Fruit fly (Drosophila melanogaster) whole organism, embryonic: ENCODE data around the gene CG42693.

Experiments
- B-H1 ChIP-seq: fragments of 200-800 bp; sonication (Bioruptor generic); IDR thresholded peaks from 3 replicates; pipeline ENCODE4 v1.3.6; 2022; ENCODE audit warnings: missing biosample characterization, missing genetic modification characterization
- BEAF-32 ChIP-seq: fragments of 200-800 bp; sonication (Bioruptor generic); optimal IDR thresholded peaks from 3 replicates; lab custom pipeline; 2017; ENCODE audit warnings: missing biosample characterization, missing genetic modification characterization, mild to moderate bottlenecking, moderate library complexity, missing genetic modification reagents
- CG10431 ChIP-seq: fragments of 200-800 bp; sonication (Bioruptor generic); optimal IDR thresholded peaks from 3 replicates; lab custom pipeline; 2018; ENCODE audit warnings: missing biosample characterization, mild to moderate bottlenecking, missing genetic modification characterization
- CG11695 ChIP-seq: fragments of 200-800 bp; sonication (Bioruptor generic); IDR thresholded peaks from 3 replicates; pipeline ENCODE4 v1.3.6; 2022; ENCODE audit warnings: missing biosample characterization, missing genetic modification characterization
- CG12391 ChIP-seq: fragments of 200-800 bp; sonication (Bioruptor generic); optimal IDR thresholded peaks from 3 replicates; lab custom pipeline; 2018; ENCODE audit warnings: missing biosample characterization, mild to moderate bottlenecking, missing genetic modification characterization, moderate library complexity
- CG13775 ChIP-seq: fragments of 200-800 bp; sonication (Bioruptor generic); optimal IDR thresholded peaks from 3 replicates; lab custom pipeline; 2017; ENCODE audit warnings: missing biosample characterization, mild to moderate bottlenecking, missing genetic modification characterization
- CG14441 ChIP-seq: fragments of 200-800 bp; sonication (Bioruptor generic); IDR thresholded peaks from 2 replicates; pipeline ENCODE4 v1.3.6; 2022; ENCODE audit warnings: missing biosample characterization, missing genetic modification characterization
- CG15514 ChIP-seq: fragments of 200-800 bp; sonication (Bioruptor generic); optimal IDR thresholded peaks from 3 replicates; lab custom pipeline; 2017; ENCODE audit warnings: missing biosample characterization, missing genetic modification characterization, mild to moderate bottlenecking, moderate library complexity, missing genetic modification reagents
- CG16779 ChIP-seq: fragments of 200-800 bp; sonication (Bioruptor generic); IDR thresholded peaks from 2 replicates; pipeline ENCODE4 v1.3.6; 2022; ENCODE audit warnings: missing biosample characterization, missing genetic modification characterization
- CG18764 ChIP-seq: fragments of 200-800 bp; sonication (Bioruptor generic); optimal IDR thresholded peaks from 3 replicates; lab custom pipeline; 2016; ENCODE audit warnings: missing biosample characterization, missing genetic modification characterization
- CG2116 ChIP-seq: fragments of 200-800 bp; sonication (Bioruptor generic); optimal IDR thresholded peaks from 3 replicates; lab custom pipeline; 2018; ENCODE audit warnings: missing biosample characterization, mild to moderate bottlenecking, missing genetic modification characterization
- CG31365 ChIP-seq: fragments of 200-800 bp; sonication (Bioruptor generic); optimal IDR thresholded peaks from 2 replicates; lab custom pipeline; 2018; ENCODE audit warnings: missing biosample characterization, mild to moderate bottlenecking, missing genetic modification characterization
- CG33213 ChIP-seq: fragments of 200-800 bp; sonication (Bioruptor generic); optimal IDR thresholded peaks from 3 replicates; lab custom pipeline; 2016; ENCODE audit warnings: missing biosample characterization, missing genetic modification characterization
- CG3995 ChIP-seq: fragments of 200-800 bp; sonication (Bioruptor generic); optimal IDR thresholded peaks from 3 replicates; lab custom pipeline; 2016; ENCODE audit warnings: missing biosample characterization, missing genetic modification characterization
- CG4707 ChIP-seq: fragments of 200-800 bp; sonication (Bioruptor generic); optimal IDR thresholded peaks from 2 replicates; lab custom pipeline; 2018; ENCODE audit warnings: missing biosample characterization, mild to moderate bottlenecking, missing genetic modification characterization, moderate library complexity
- CG8089 ChIP-seq: fragments of 200-800 bp; sonication (Bioruptor generic); optimal IDR thresholded peaks from 3 replicates; lab custom pipeline; 2016; ENCODE audit warnings: missing biosample characterization, missing genetic modification characterization
- CG8388 ChIP-seq: fragments of 200-800 bp; sonication (Bioruptor generic); optimal IDR thresholded peaks from 2 replicates; lab custom pipeline; 2019; ENCODE audit warnings: missing biosample characterization, mild to moderate bottlenecking, missing genetic modification characterization, moderate library complexity
- CG9437 ChIP-seq: fragments of 200-800 bp; sonication (Bioruptor generic); optimal IDR thresholded peaks from 2 replicates; lab custom pipeline; 2018; ENCODE audit warnings: missing biosample characterization, mild to moderate bottlenecking, missing genetic modification characterization
- CG9817 ChIP-seq: fragments of 200-800 bp; sonication (Bioruptor generic); optimal IDR thresholded peaks from 2 replicates; lab custom pipeline; 2018; ENCODE audit warnings: missing biosample characterization, mild to moderate bottlenecking, missing genetic modification characterization, moderate library complexity
- Dp ChIP-seq: fragments of 200-800 bp; sonication (Bioruptor generic); optimal IDR thresholded peaks from 2 replicates; lab custom pipeline; 2018; ENCODE audit warnings: missing biosample characterization, mild to moderate bottlenecking, missing genetic modification characterization, moderate library complexity
- E2f2 ChIP-seq: fragments of 200-800 bp; sonication (Bioruptor generic); IDR thresholded peaks from 2 replicates; pipeline ENCODE4 v1.3.6; 2022; ENCODE audit warnings: missing biosample characterization, missing genetic modification characterization
- Ets97D ChIP-seq: fragments of 200-800 bp; sonication (Bioruptor generic); optimal IDR thresholded peaks from 3 replicates; lab custom pipeline; 2016; ENCODE audit warnings: missing biosample characterization, missing genetic modification characterization
- Jarid2 ChIP-seq: fragments of 200-800 bp; sonication (Bioruptor generic); optimal IDR thresholded peaks from 3 replicates; lab custom pipeline; 2017; ENCODE audit warnings: mild to moderate bottlenecking, missing biosample characterization, missing genetic modification reagents, missing genetic modification characterization
- Oaz ChIP-seq: fragments of 200-800 bp; sonication (Bioruptor generic); IDR thresholded peaks from 2 replicates; pipeline ENCODE4 v1.3.6; 2022; ENCODE audit warnings: missing biosample characterization, missing genetic modification characterization
- Opbp ChIP-seq: fragments of 200-800 bp; sonication (Bioruptor generic); IDR thresholded peaks from 3 replicates; pipeline ENCODE4 v1.3.6; 2022; ENCODE audit warnings: missing biosample characterization, missing genetic modification characterization; ENCODE audit not compliant: partially characterized antibody
- Sin3A ChIP-seq: fragments of >200 bp; optimal IDR thresholded peaks from 2 replicates; lab custom pipeline; 2018
- Six4 ChIP-seq: fragments of 200-800 bp; sonication (Bioruptor generic); optimal IDR thresholded peaks from 2 replicates; lab custom pipeline; 2016; ENCODE audit warnings: missing biosample characterization, missing genetic modification characterization
- Sry-δ ChIP-seq: fragments of 200-800 bp; sonication (Bioruptor generic); optimal IDR thresholded peaks from 2 replicates; lab custom pipeline; 2016; ENCODE audit warnings: missing biosample characterization, missing genetic modification characterization
- Vsx1 ChIP-seq: fragments of 200-800 bp; sonication (Bioruptor generic); optimal IDR thresholded peaks from 2 replicates; lab custom pipeline; 2017; ENCODE audit warnings: missing biosample characterization, mild to moderate bottlenecking, missing genetic modification characterization, missing genetic modification reagents
- YL-1 ChIP-seq: fragments of 200-800 bp; sonication (Bioruptor generic); optimal IDR thresholded peaks from 3 replicates; lab custom pipeline; 2017; ENCODE audit warnings: missing biosample characterization, mild to moderate bottlenecking, missing genetic modification characterization
- al ChIP-seq: fragments of 200-800 bp; sonication (Bioruptor generic); IDR thresholded peaks from 2 replicates; pipeline ENCODE4 v1.3.6; 2022; ENCODE audit warnings: missing biosample characterization, missing genetic modification characterization
- corto ChIP-seq: fragments of 200-800 bp; sonication (Bioruptor generic); optimal IDR thresholded peaks from 2 replicates; lab custom pipeline; 2016; ENCODE audit warnings: missing biosample characterization, mild to moderate bottlenecking, missing genetic modification characterization, moderate library complexity
- dmrt99B ChIP-seq: fragments of 200-800 bp; sonication (Bioruptor generic); optimal IDR thresholded peaks from 2 replicates; lab custom pipeline; 2018; ENCODE audit warnings: missing biosample characterization, mild to moderate bottlenecking, missing genetic modification characterization, moderate library complexity
- eyg ChIP-seq: fragments of 200-800 bp; sonication (Bioruptor generic); optimal IDR thresholded peaks from 3 replicates; lab custom pipeline; 2016; ENCODE audit warnings: missing biosample characterization, missing genetic modification characterization
- gcm2 ChIP-seq: fragments of 200-800 bp; sonication (Bioruptor generic); optimal IDR thresholded peaks from 2 replicates; lab custom pipeline; 2016; ENCODE audit warnings: missing biosample characterization, missing genetic modification characterization
- hkb ChIP-seq, 2 experiments: fragments of 200-800 bp in 1 of 2; fragments of >200 bp in 1 of 2; sonication (Bioruptor generic) in 1 of 2; IDR thresholded peaks in 1 of 2; optimal IDR thresholded peaks in 1 of 2; 2 replicates each; pipeline versions ENCODE4 v1.3.6 to Lab custom; 2017 to 2022; ENCODE audit warnings: missing biosample characterization in 1 of 2, missing genetic modification characterization in 1 of 2
- maf-S ChIP-seq: fragments of 200-800 bp; sonication (Bioruptor generic); optimal IDR thresholded peaks from 2 replicates; lab custom pipeline; 2016; ENCODE audit warnings: missing biosample characterization, missing genetic modification characterization
- nmo ChIP-seq: fragments of 200-800 bp; sonication (Bioruptor generic); optimal IDR thresholded peaks from 2 replicates; lab custom pipeline; 2018; ENCODE audit warnings: missing biosample characterization, mild to moderate bottlenecking, missing genetic modification characterization, moderate library complexity
- odd ChIP-seq: fragments of 200-800 bp; sonication (Bioruptor generic); optimal IDR thresholded peaks from 2 replicates; lab custom pipeline; 2017; ENCODE audit warnings: missing biosample characterization, mild to moderate bottlenecking, missing genetic modification characterization
- otp ChIP-seq: fragments of 200-800 bp; sonication (Bioruptor generic); IDR thresholded peaks from 3 replicates; pipeline ENCODE4, ENCODE4 v1.3.6; 2022; ENCODE audit warnings: missing biosample characterization, missing genetic modification characterization
- pita ChIP-seq: fragments of 200-800 bp; sonication (Bioruptor generic); optimal IDR thresholded peaks from 2 replicates; lab custom pipeline; 2017; ENCODE audit warnings: missing biosample characterization, mild to moderate bottlenecking, missing genetic modification characterization
- pros ChIP-seq: fragments of 200-800 bp; sonication (Bioruptor generic); optimal IDR thresholded peaks from 3 replicates; lab custom pipeline; 2019; ENCODE audit warnings: missing biosample characterization, mild to moderate bottlenecking, missing genetic modification characterization, moderate library complexity
- pzg ChIP-seq: fragments of 200-800 bp; sonication (Bioruptor generic); optimal IDR thresholded peaks from 3 replicates; lab custom pipeline; 2018; ENCODE audit warnings: missing biosample characterization, mild to moderate bottlenecking, missing genetic modification characterization, moderate library complexity
- row ChIP-seq: fragments of 200-800 bp; sonication (Bioruptor generic); IDR thresholded peaks from 3 replicates; pipeline ENCODE4 v1.3.6; 2022; ENCODE audit warnings: missing biosample characterization, missing genetic modification characterization
- sug ChIP-seq: fragments of 200-800 bp; optimal IDR thresholded peaks from 2 replicates; lab custom pipeline; 2019; ENCODE audit warnings: missing biosample characterization, mild to moderate bottlenecking, missing genetic modification characterization, moderate library complexity
- tll ChIP-seq, 2 experiments: fragments of 200-800 bp in 1 of 2; fragments of >200 bp in 1 of 2; sonication (Bioruptor generic) in 1 of 2; optimal IDR thresholded peaks; 2 replicates each; lab custom pipeline; 2017 to 2019; ENCODE audit warnings: missing biosample characterization in 2 of 2, missing genetic modification characterization in 2 of 2, mild to moderate bottlenecking in 1 of 2, moderate library complexity in 1 of 2
- tna ChIP-seq: fragments of 200-800 bp; sonication (Bioruptor generic); IDR thresholded peaks from 2 replicates; pipeline ENCODE4 v1.3.6; 2022; ENCODE audit warnings: missing biosample characterization, missing genetic modification characterization; ENCODE audit not compliant: partially characterized antibody
- unc-4 ChIP-seq: fragments of 200-800 bp; sonication (Bioruptor generic); IDR thresholded peaks from 2 replicates; pipeline ENCODE4 v1.3.6; 2022; ENCODE audit warnings: missing biosample characterization, missing genetic modification characterization; ENCODE audit not compliant: partially characterized antibody
- wdn ChIP-seq: fragments of 200-800 bp; sonication (Bioruptor generic); IDR thresholded peaks from 2 replicates; pipeline ENCODE4 v1.3.6; 2022; ENCODE audit warnings: missing biosample characterization, missing genetic modification characterization
- wek ChIP-seq: fragments of 200-800 bp; sonication (Bioruptor generic); optimal IDR thresholded peaks from 3 replicates; lab custom pipeline; 2018; ENCODE audit warnings: missing biosample characterization, mild to moderate bottlenecking, missing genetic modification characterization, moderate library complexity

Gene CG42693

DNA sequence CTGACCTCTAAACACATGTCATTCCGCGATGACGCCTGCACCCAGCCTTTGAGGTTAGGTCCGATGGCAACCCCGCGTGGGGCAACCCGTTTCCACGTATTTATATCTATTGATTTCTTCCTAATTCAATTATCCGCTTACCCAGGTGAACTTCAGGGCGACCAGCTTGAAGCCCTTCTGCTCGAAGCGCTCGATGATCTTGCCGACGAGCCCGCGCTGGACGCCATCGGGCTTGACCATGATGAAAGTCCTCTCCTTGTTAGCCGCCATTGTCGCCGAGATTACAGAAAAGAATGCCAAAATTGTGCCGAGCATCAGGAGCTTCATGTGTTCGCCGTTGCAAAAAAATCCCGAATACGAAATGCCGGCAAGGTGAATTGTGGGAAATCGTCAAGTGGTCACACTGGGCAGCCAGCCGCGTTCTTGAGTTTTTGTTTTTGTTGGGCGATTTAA is 37.5 kb upstream of the CG42693 start, which contains the start of gene awd (continued):
- no peak for TF ChIP-seq CG31365 (tag; lab: Kevin White, UChicago)
- peak; percentile 19; the same call in 1 of the 3 replicates for TF ChIP-seq Opbp (GFP tag; lab: Robert Waterston, UW)
- no peak for TF ChIP-seq CG8388
- no peak for TF ChIP-seq dmrt99B (tag; lab: Kevin White, UChicago)
- peak; percentile 27 for TF ChIP-seq CG3995 (GFP tag; lab: Kevin White, UChicago)
- TF ChIP-seq BEAF-32, result peak; percentile 43
- TF ChIP-seq corto (GFP tag; lab: Kevin White, UChicago), result no peak
- no peak for TF ChIP-seq CG13775 (GFP tag; lab: Kevin White, UChicago)
- no peak for TF ChIP-seq CG12391 (tag; lab: Kevin White, UChicago)
- no peak for TF ChIP-seq CG16779 (GFP tag; lab: Robert Waterston, UW)
- peak; percentile 15; the same call in 1 of the 2 replicates for TF ChIP-seq tna
- no peak for TF ChIP-seq CG9437 (GFP tag; lab: Kevin White, UChicago)
- no peak for TF ChIP-seq al (GFP tag; lab: Robert Waterston, UW)
- TF ChIP-seq YL-1 (GFP tag; lab: Kevin White, UChicago), result peak; percentile 59
- no peak for TF ChIP-seq maf-S
- TF ChIP-seq Dp (GFP tag; lab: Kevin White, UChicago), result peak; percentile 68
- TF ChIP-seq row (GFP tag; lab: Robert Waterston, UW), result peak; percentile 24; the same call in 1 of the 3 replicates
- no peak for TF ChIP-seq CG11695 (GFP tag; lab: Robert Waterston, UW)
- no peak for TF ChIP-seq otp (GFP tag; lab: Robert Waterston, UW)
- TF ChIP-seq Ets97D (GFP tag; lab: Kevin White, UChicago), result peak; percentile 17
- peak; percentile 85 for TF ChIP-seq CG15514 (GFP tag; lab: Kevin White, UChicago)
- peak; percentile 81 for TF ChIP-seq pzg (GFP tag; lab: Kevin White, UChicago)
- no peak for TF ChIP-seq eyg (GFP tag; lab: Kevin White, UChicago)
- no peak for TF ChIP-seq CG14441 (GFP tag; lab: Robert Waterston, UW)
- TF ChIP-seq CG4707, result no peak
- TF ChIP-seq CG18764 (GFP tag; lab: Kevin White, UChicago), result no peak
- TF ChIP-seq hkb (optimal IDR thresholded peaks at IDR 0.05; lab: Kevin White, UChicago), result no peak
- no peak for TF ChIP-seq hkb (GFP tag; IDR thresholded peaks at IDR 0.05; lab: Robert Waterston, UW)
- no peak for TF ChIP-seq pita (GFP tag; lab: Kevin White, UChicago)
- peak; percentile 76 for TF ChIP-seq sug (tag; lab: Kevin White, UChicago)
- TF ChIP-seq odd (GFP tag; lab: Kevin White, UChicago), result no peak
- TF ChIP-seq tll (GFP tag; optimal IDR thresholded peaks at IDR 0.05; lab: Kevin White, UChicago), result no peak
- no peak for TF ChIP-seq Oaz (GFP tag; lab: Robert Waterston, UW)
- peak; percentile 37 for TF ChIP-seq CG2116 (GFP tag; lab: Kevin White, UChicago)
- TF ChIP-seq CG10431 (GFP tag; lab: Kevin White, UChicago), result no peak
- peak; percentile 74 for TF ChIP-seq E2f2 (GFP tag; lab: Robert Waterston, UW)
- TF ChIP-seq CG9817 (tag; lab: Kevin White, UChicago), result no peak
- no peak for TF ChIP-seq wdn (GFP tag; lab: Robert Waterston, UW)
- TF ChIP-seq pros (GFP tag; lab: Kevin White, UChicago), result no peak
- no peak for TF ChIP-seq Jarid2 (GFP tag; lab: Kevin White, UChicago)
- TF ChIP-seq Sry-δ (GFP tag; lab: Kevin White, UChicago), result peak; percentile 26
- no peak for TF ChIP-seq Vsx1 (GFP tag; lab: Kevin White, UChicago)
- TF ChIP-seq CG8089 (GFP tag; lab: Kevin White, UChicago), result no peak
- TF ChIP-seq gcm2 (GFP tag; lab: Kevin White, UChicago), result no peak
- TF ChIP-seq Sin3A (lab: Kevin White, UChicago), result peak; percentile 20
- peak; percentile 5 for TF ChIP-seq CG33213
- TF ChIP-seq wek, result no peak
- 0 out of 2 replicates have a peak, but pooled peaks have one; percentile 18 for TF ChIP-seq unc-4
- TF ChIP-seq Six4 (GFP tag; lab: Kevin White, UChicago), result no peak
- no peak for TF ChIP-seq B-H1 (GFP tag; lab: Robert Waterston, UW)
- TF ChIP-seq nmo, result peak; percentile 22
